Fruit fly (Drosophila melanogaster) whole organism, wandering third instar larva: ENCODE results near the gene Clk.
A peak's percentile ranks its signal among the peaks of the same experiment; 100 is the strongest.

Experiments used
- Abd-B ChIP-seq: fragments of >200 bp; optimal IDR thresholded peaks from 2 replicates; lab custom pipeline; 2017; ENCODE audit warnings: missing biosample characterization, missing genetic modification characterization
- CG32264 ChIP-seq: fragments of 200-800 bp; sonication (Bioruptor generic); optimal IDR thresholded peaks from 2 replicates; lab custom pipeline; 2016; ENCODE audit warnings: missing biosample characterization, missing genetic modification characterization
- CrebA ChIP-seq: fragments of 200-800 bp; sonication (Bioruptor generic); optimal IDR thresholded peaks from 2 replicates; lab custom pipeline; 2016; ENCODE audit warnings: missing biosample characterization, mild to moderate bottlenecking, missing genetic modification characterization, borderline replicate concordance
- Dfd ChIP-seq: fragments of >200 bp; optimal IDR thresholded peaks from 2 replicates; lab custom pipeline; 2017; ENCODE audit warnings: missing biosample characterization, missing genetic modification characterization
- Dif ChIP-seq: fragments of 200-275, 200-300 bp; sonication (Bioruptor generic); optimal IDR thresholded peaks from 2 replicates; lab custom pipeline; 2018; ENCODE audit warnings: missing biosample characterization, missing genetic modification characterization; ENCODE audit not compliant: partially characterized antibody
- HLH106 ChIP-seq: fragments of 200-800 bp; optimal IDR thresholded peaks from 3 replicates; lab custom pipeline; 2019; ENCODE audit warnings: missing biosample characterization, mild to moderate bottlenecking, missing genetic modification characterization, moderate library complexity
- Hnf4 ChIP-seq: fragments of 200-800 bp; sonication (Bioruptor generic); optimal IDR thresholded peaks from 2 replicates; lab custom pipeline; 2016; ENCODE audit warnings: missing biosample characterization, mild to moderate bottlenecking, missing genetic modification characterization
- Hr78 ChIP-seq: fragments of >200 bp; optimal IDR thresholded peaks from 2 replicates; lab custom pipeline; 2017; ENCODE audit warnings: missing biosample characterization, missing genetic modification characterization
- Hr83 ChIP-seq: fragments of 200-300 bp; sonication (Bioruptor generic); optimal IDR thresholded peaks from 2 replicates; lab custom pipeline; 2016; ENCODE audit warnings: missing biosample characterization, mild to moderate bottlenecking, missing genetic modification characterization, moderate library complexity; ENCODE audit not compliant: poor library complexity, severe bottlenecking
- Jra ChIP-seq: sonication (Bioruptor generic); optimal IDR thresholded peaks from 2 replicates; lab custom pipeline; 2016; ENCODE audit warnings: missing biosample characterization, missing genetic modification characterization
- Mio ChIP-seq: sonication (Bioruptor generic); optimal IDR thresholded peaks from 2 replicates; lab custom pipeline; 2016; ENCODE audit warnings: missing biosample characterization, missing genetic modification characterization
- Myc ChIP-seq: fragments of >200 bp; optimal IDR thresholded peaks from 2 replicates; lab custom pipeline; 2017
- N ChIP-seq: fragments of >200 bp; optimal IDR thresholded peaks from 2 replicates; lab custom pipeline; 2018; ENCODE audit warnings: missing biosample characterization, missing external identifiers, missing genetic modification characterization
- OdsH ChIP-seq: fragments of 200-800 bp; sonication (Bioruptor generic); optimal IDR thresholded peaks from 2 replicates; lab custom pipeline; 2016; ENCODE audit warnings: missing biosample characterization, mild to moderate bottlenecking, missing genetic modification characterization
- Rel ChIP-seq, 2 experiments: fragments of 200-800 bp; sonication (Bioruptor generic) in 1 of 2; optimal IDR thresholded peaks; 2 replicates in 1 of 2; 3 replicates in 1 of 2; lab custom pipeline; 2016 to 2019; ENCODE audit warnings: mild to moderate bottlenecking in 2 of 2, missing biosample characterization in 2 of 2, missing genetic modification characterization in 2 of 2, moderate library complexity in 1 of 2
- Sp1 ChIP-seq: fragments of 200-800 bp; sonication (Bioruptor generic); optimal IDR thresholded peaks from 3 replicates; lab custom pipeline; 2019; ENCODE audit warnings: missing biosample characterization, mild to moderate bottlenecking, missing genetic modification characterization, moderate library complexity
- Vsx2 ChIP-seq: fragments of 200-300, 225-300 bp; sonication (Bioruptor generic); optimal IDR thresholded peaks from 2 replicates; lab custom pipeline; 2018; ENCODE audit warnings: missing biosample characterization, missing genetic modification characterization; ENCODE audit not compliant: partially characterized antibody
- br ChIP-seq: fragments of 200-800 bp; sonication (Bioruptor generic); optimal IDR thresholded peaks from 2 replicates; lab custom pipeline; 2016; ENCODE audit warnings: missing biosample characterization, missing genetic modification characterization
- dsf ChIP-seq: sonication (Bioruptor generic); optimal IDR thresholded peaks from 2 replicates; lab custom pipeline; 2016; ENCODE audit warnings: missing biosample characterization, missing genetic modification characterization, borderline replicate concordance
- foxo ChIP-seq, 2 experiments: fragments of 200-800 bp; sonication (Bioruptor generic); optimal IDR thresholded peaks; 2 replicates in 1 of 2; 3 replicates in 1 of 2; lab custom pipeline; 2016 to 2017; ENCODE audit warnings: missing biosample characterization in 2 of 2, missing genetic modification characterization in 2 of 2
- fru ChIP-seq: fragments of 200-800 bp; sonication (Bioruptor generic); optimal IDR thresholded peaks from 3 replicates; lab custom pipeline; 2016; ENCODE audit warnings: missing biosample characterization, mild to moderate bottlenecking, missing genetic modification characterization
- h ChIP-seq: fragments of 200-800 bp; sonication (Bioruptor generic); optimal IDR thresholded peaks from 3 replicates; lab custom pipeline; 2016; ENCODE audit warnings: missing biosample characterization, mild to moderate bottlenecking, missing genetic modification characterization
- jim ChIP-seq: fragments of 175-275, 200-325 bp; sonication (Bioruptor generic); optimal IDR thresholded peaks from 2 replicates; lab custom pipeline; 2016; ENCODE audit warnings: missing biosample characterization, mild to moderate bottlenecking, missing genetic modification characterization
- lola ChIP-seq: fragments of >200 bp; optimal IDR thresholded peaks from 2 replicates; lab custom pipeline; 2017; ENCODE audit warnings: missing biosample characterization, missing genetic modification characterization
- pan ChIP-seq: fragments of >200 bp; optimal IDR thresholded peaks from 2 replicates; lab custom pipeline; 2017
- psq ChIP-seq: fragments of 200-800 bp; sonication (Bioruptor generic); optimal IDR thresholded peaks from 3 replicates; lab custom pipeline; 2017; ENCODE audit warnings: missing biosample characterization, mild to moderate bottlenecking, missing genetic modification characterization, moderate library complexity
- rgr ChIP-seq: fragments of 200-800 bp; sonication (Bioruptor generic); optimal IDR thresholded peaks from 3 replicates; lab custom pipeline; 2016; ENCODE audit warnings: missing biosample characterization, mild to moderate bottlenecking, missing genetic modification characterization
- sage ChIP-seq: fragments of 200-800 bp; sonication (Bioruptor generic); optimal IDR thresholded peaks from 2 replicates; lab custom pipeline; 2016; ENCODE audit warnings: missing biosample characterization, mild to moderate bottlenecking, missing genetic modification characterization
- sv ChIP-seq: fragments of 200-800 bp; sonication (Bioruptor generic); optimal IDR thresholded peaks from 3 replicates; lab custom pipeline; 2016; ENCODE audit warnings: missing biosample characterization, missing genetic modification characterization
- tai ChIP-seq: sonication (Bioruptor generic); optimal IDR thresholded peaks from 2 replicates; lab custom pipeline; 2016; ENCODE audit warnings: missing biosample characterization, missing genetic modification characterization
- usp ChIP-seq: fragments of >200 bp; optimal IDR thresholded peaks from 2 replicates; lab custom pipeline; 2017; ENCODE audit warnings: missing biosample characterization, missing genetic modification characterization
- woc ChIP-seq: sonication (Bioruptor generic); optimal IDR thresholded peaks from 2 replicates; lab custom pipeline; 2016; ENCODE audit warnings: missing biosample characterization, mild to moderate bottlenecking, missing genetic modification characterization

Gene Clk

dm6 chr3L:7790224-7790623 lies 14.8 kb upstream of the Clk start:
- TF ChIP-seq OdsH (GFP tag; lab: Kevin White, UChicago) (no peak), foxo (GFP tag; optimal IDR thresholded peaks at IDR 0.05; lab: Kevin White, UChicago) (no peak), jim (GFP tag; lab: Kevin White, UChicago) (no peak), lola (GFP tag; lab: Kevin White, UChicago) (no peak), Hnf4 (no peak), Myc (lab: Kevin White, UChicago) (no peak), h (GFP tag; lab: Kevin White, UChicago) (no peak), HLH106 (tag; lab: Kevin White, UChicago) (no peak), Mio (GFP tag; lab: Kevin White, UChicago) (no peak), usp (no peak), pan (lab: Kevin White, UChicago) (no peak), Sp1 (no peak), CG32264 (no peak), Dif (GFP tag; lab: Kevin White, UChicago) (no peak), Abd-B (GFP tag; lab: Kevin White, UChicago) (no peak), Jra (GFP tag; lab: Kevin White, UChicago) (no peak), rgr (GFP tag; lab: Kevin White, UChicago) (no peak), Dfd (GFP tag; lab: Kevin White, UChicago) (no peak), CrebA (GFP tag; lab: Kevin White, UChicago) (no peak)
- TF ChIP-seq, all 38 proteins: peak for 0

dm6 chr3L:7787788-7788406 lies 12.5 kb upstream of the Clk start:
- no peak for TF ChIP-seq sv (GFP tag; lab: Kevin White, UChicago)
- peak; percentile 56 for TF ChIP-seq fru (GFP tag; lab: Kevin White, UChicago)
- TF ChIP-seq, all 38 proteins: peak for 1

- TF ChIP-seq Vsx2 (GFP tag; lab: Kevin White, UChicago) = no peak
- no peak for TF ChIP-seq sage (GFP tag; lab: Kevin White, UChicago)
- TF ChIP-seq Sp1 = no peak
- TF ChIP-seq br = no peak
- TF ChIP-seq OdsH (GFP tag; lab: Kevin White, UChicago) = no peak
- no peak for TF ChIP-seq Mio (GFP tag; lab: Kevin White, UChicago)
- TF ChIP-seq usp = no peak
- no peak for TF ChIP-seq N
- no peak for TF ChIP-seq pan (lab: Kevin White, UChicago)
- no peak for TF ChIP-seq psq (GFP tag; lab: Kevin White, UChicago)
- no peak for TF ChIP-seq Dfd (GFP tag; lab: Kevin White, UChicago)
- TF ChIP-seq lola (GFP tag; lab: Kevin White, UChicago) = no peak
- no peak for TF ChIP-seq Dif (GFP tag; lab: Kevin White, UChicago)
- no peak for TF ChIP-seq fru (GFP tag; lab: Kevin White, UChicago)
- no peak for TF ChIP-seq CG32264
- no peak for TF ChIP-seq dsf (GFP tag; lab: Kevin White, UChicago)
- no peak for TF ChIP-seq Myc (lab: Kevin White, UChicago)
- TF ChIP-seq Rel (GFP tag; optimal IDR thresholded peaks at IDR 0.05; lab: Kevin White, UChicago) = no peak
- no peak for TF ChIP-seq Rel (tag; optimal IDR thresholded peaks at IDR 0.05; lab: Kevin White, UChicago)
- no peak for TF ChIP-seq Hr83
- no peak for TF ChIP-seq Hr78 (GFP tag; lab: Kevin White, UChicago)
- TF ChIP-seq, all 38 proteins: peak for 0
These were observed 11.6 kb upstream of the Clk start for dm6 chr3L:7786989-7787388.

dm6 chr3L:7786263-7786662 lies 10.9 kb upstream of the Clk start:
- no peak for TF ChIP-seq N
- no peak for TF ChIP-seq Hr83
- no peak for TF ChIP-seq woc (GFP tag; lab: Kevin White, UChicago)
- TF ChIP-seq tai (GFP tag; lab: Kevin White, UChicago) = no peak
- TF ChIP-seq rgr (GFP tag; lab: Kevin White, UChicago) = no peak
- TF ChIP-seq Vsx2 (GFP tag; lab: Kevin White, UChicago) = no peak
- no peak for TF ChIP-seq psq (GFP tag; lab: Kevin White, UChicago)
